Worm (Caenorhabditis elegans): ENCODE data around the gene skr-21.

DNA sequence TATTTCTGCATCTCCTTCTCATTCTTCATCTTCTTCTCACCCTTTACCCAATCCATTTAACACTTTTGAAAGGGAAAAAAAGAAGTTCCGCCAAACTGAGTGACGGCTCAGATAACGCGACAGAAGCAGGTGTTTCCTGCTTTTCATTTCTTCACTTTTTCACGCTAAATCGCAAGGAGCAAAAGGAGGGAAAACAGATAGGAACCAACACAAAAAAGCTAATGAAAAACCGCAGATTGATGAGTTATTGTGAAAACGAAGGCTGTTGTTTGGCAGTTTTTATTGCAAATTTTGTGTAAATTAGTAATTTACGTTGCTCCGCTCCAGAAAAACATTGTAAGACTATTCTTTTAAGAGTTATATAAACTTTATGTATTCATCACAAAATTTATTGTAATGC, 26.2 kb downstream of the skr-21 start:
- no peak for TF ChIP-seq blmp-1 (tag; optimal IDR thresholded peaks at IDR 0.05; ENCODE audit: insufficient read depth)
- TF ChIP-seq skn-1 (tag; optimal IDR thresholded peaks at IDR 0.05): no peak
- TF ChIP-seq nhr-11 (tag; optimal IDR thresholded peaks at IDR 0.05): no peak
- TF ChIP-seq lin-39 (tag; optimal IDR thresholded peaks at IDR 0.05): no peak
- TF ChIP-seq nhr-237 (tag; optimal IDR thresholded peaks at IDR 0.05): no peak
- TF ChIP-seq nhr-10 (tag; optimal IDR thresholded peaks at IDR 0.05): no peak
- no peak for TF ChIP-seq mdl-1 (tag; optimal IDR thresholded peaks at IDR 0.05)
- no peak for TF ChIP-seq unc-62 (GFP tag; optimal IDR thresholded peaks at IDR 0.05)
- TF ChIP-seq peb-1 (tag; optimal IDR thresholded peaks at IDR 0.05): no peak
- TF ChIP-seq nhr-25 (tag; optimal IDR thresholded peaks at IDR 0.05): no peak
- no peak for TF ChIP-seq dmd-4 (tag; optimal IDR thresholded peaks at IDR 0.05)
